Fruit fly (Drosophila melanogaster): ENCODE measurements around the gene CG13856.

Gene CG13856

DNA sequence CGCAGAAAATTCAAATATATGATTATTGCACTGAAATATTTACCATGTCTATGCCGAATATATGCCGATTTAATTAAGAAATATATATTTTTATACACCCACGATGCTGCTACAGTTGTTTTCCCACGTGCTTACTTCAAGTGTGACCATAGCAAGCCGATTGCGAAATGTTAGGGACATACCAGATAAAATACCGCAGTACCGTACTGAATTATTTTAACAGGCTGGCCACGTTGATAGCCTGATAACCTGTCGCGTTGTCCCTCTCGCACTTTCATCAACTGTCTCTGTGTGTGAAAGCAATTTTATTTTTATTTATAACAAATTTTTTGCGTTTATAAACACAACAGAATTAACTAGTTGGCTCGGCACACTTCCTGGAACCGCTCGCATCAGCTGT, 18.5 kb downstream of the CG13856 start, which contains the start of the genes Nop56 and mats (continued):
- TF ChIP-seq CG12659 (GFP tag; optimal IDR thresholded peaks at IDR 0.05) (peak; percentile 72), CG2875 (GFP tag; optimal IDR thresholded peaks at IDR 0.05) (no peak), wek (GFP tag; optimal IDR thresholded peaks at IDR 0.05) (peak; percentile 14), cg (GFP tag; optimal IDR thresholded peaks at IDR 0.05) (peak; percentile 73), nerfin-2 (GFP tag; IDR thresholded peaks at IDR 0.05; ENCODE audit: partially characterized antibody) (no peak), CG12391 (tag; optimal IDR thresholded peaks at IDR 0.05) (peak; percentile 10), B-H2 (GFP tag; optimal IDR thresholded peaks at IDR 0.05) (peak; percentile 63), run (tag; optimal IDR thresholded peaks at IDR 0.05) (no peak), sna (GFP tag; IDR thresholded peaks at IDR 0.05; ENCODE audit: partially characterized antibody) (0 out of 2 replicates have a peak, but pooled peaks have one; percentile 28), MBD-R2 (GFP tag; IDR thresholded peaks at IDR 0.05) (peak; percentile 79), slp2 (GFP tag; optimal IDR thresholded peaks at IDR 0.05) (no peak), sob (GFP tag; IDR thresholded peaks at IDR 0.05) (peak; percentile 10; the same call in 1 of the 2 replicates), CG17385 (GFP tag; optimal IDR thresholded peaks at IDR 0.05) (peak; percentile 2), so (GFP tag; IDR thresholded peaks at IDR 0.05) (0 out of 3 replicates have a peak, but pooled peaks have one; percentile 16)

DNA sequence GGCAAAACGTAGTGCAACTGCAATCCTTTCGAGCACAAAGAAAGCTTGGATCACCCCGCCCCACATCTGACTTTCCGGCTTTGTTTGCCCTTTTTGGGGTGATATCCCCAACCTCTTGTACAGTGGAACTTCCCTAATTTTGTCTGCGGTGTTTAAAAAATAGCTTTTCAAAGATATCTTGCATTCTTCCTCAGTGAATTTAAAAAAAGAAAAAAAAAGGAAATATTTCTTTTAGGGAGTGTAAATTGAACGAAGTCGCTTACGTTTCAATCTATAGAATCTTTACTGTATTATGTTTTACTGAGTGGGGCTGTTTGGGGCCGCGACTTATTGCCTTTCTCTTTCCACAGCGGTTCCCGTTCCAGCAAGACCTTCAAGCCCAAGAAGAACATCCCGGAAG, 19.2 kb downstream of the CG13856 start:
- peak; percentile 17 for TF ChIP-seq Nf-YB (GFP tag; optimal IDR thresholded peaks at IDR 0.05)
- peak; percentile 43; the same call in 1 of the 2 replicates for TF ChIP-seq ara (GFP tag; IDR thresholded peaks at IDR 0.05)
- peak; percentile 43 for TF ChIP-seq Ravus (GFP tag; IDR thresholded peaks at IDR 0.05)
- TF ChIP-seq rib (GFP tag; IDR thresholded peaks at IDR 0.05), result peak; percentile 62; the same call in 1 of the 2 replicates
- no peak for TF ChIP-seq CG10543 (GFP tag; optimal IDR thresholded peaks at IDR 0.05)
- no peak for TF ChIP-seq crol (GFP tag; IDR thresholded peaks at IDR 0.05)
- peak; percentile 54; the same call in 1 of the 2 replicates for TF ChIP-seq CG31224 (GFP tag; IDR thresholded peaks at IDR 0.05)
- peak; percentile 44 for TF ChIP-seq CG12659 (GFP tag; optimal IDR thresholded peaks at IDR 0.05)
- TF ChIP-seq sna (GFP tag; IDR thresholded peaks at IDR 0.05; ENCODE audit: partially characterized antibody), result no peak
- TF ChIP-seq schlank (tag; optimal IDR thresholded peaks at IDR 0.05), result no peak
- peak; percentile 72; the same call in 2 of the 3 replicates for TF ChIP-seq H15 (GFP tag; IDR thresholded peaks at IDR 0.05)
- no peak for TF ChIP-seq MTF-1 (GFP tag; optimal IDR thresholded peaks at IDR 0.05; ENCODE audit: borderline replicate concordance)
- no peak for TF ChIP-seq pita (GFP tag; optimal IDR thresholded peaks at IDR 0.05)
- TF ChIP-seq Eip74EF (GFP tag; optimal IDR thresholded peaks at IDR 0.05), result peak in 1 of 2 experiments; percentile 40
- peak; percentile 50 for TF ChIP-seq bab2 (GFP tag; optimal IDR thresholded peaks at IDR 0.05)
- peak; percentile 78 for TF ChIP-seq Xrp1 (GFP tag; IDR thresholded peaks at IDR 0.05)
- TF ChIP-seq zfh1 (GFP tag; IDR thresholded peaks at IDR 0.05), result peak; percentile 61; the same call in 2 of the 3 replicates
- TF ChIP-seq ase (GFP tag; IDR thresholded peaks at IDR 0.05), result peak; percentile 56; the same call in 1 of the 3 replicates
- TF ChIP-seq CG12155 (GFP tag; optimal IDR thresholded peaks at IDR 0.05), result peak; percentile 61
- TF ChIP-seq Gug (GFP tag; IDR thresholded peaks at IDR 0.05), result peak; percentile 75
- TF ChIP-seq Adf1 (GFP tag; IDR thresholded peaks at IDR 0.05), result peak; percentile 40
- peak; percentile 40 for TF ChIP-seq CG16815 (GFP tag; optimal IDR thresholded peaks at IDR 0.05)
- TF ChIP-seq CG43689 (GFP tag; IDR thresholded peaks at IDR 0.05), result no peak
- TF ChIP-seq CG6791 (GFP tag; IDR thresholded peaks at IDR 0.05; ENCODE audit: partially characterized antibody), result no peak
- no peak for TF ChIP-seq CG2199 (GFP tag; IDR thresholded peaks at IDR 0.05)
- TF ChIP-seq dm (GFP tag; optimal IDR thresholded peaks at IDR 0.05), result no peak
- TF ChIP-seq pum (GFP tag; optimal IDR thresholded peaks at IDR 0.05), result peak; percentile 26
- TF ChIP-seq hkb (optimal IDR thresholded peaks at IDR 0.05), result peak; percentile 43
- TF ChIP-seq hkb (GFP tag; IDR thresholded peaks at IDR 0.05), result peak; percentile 86
- TF ChIP-seq Hmr (GFP tag; optimal IDR thresholded peaks at IDR 0.05), result peak; percentile 56
- TF ChIP-seq usp (GFP tag; optimal IDR thresholded peaks at IDR 0.05), result no peak
- TF ChIP-seq CG1792 (GFP tag; optimal IDR thresholded peaks at IDR 0.05), result peak; percentile 27
- TF ChIP-seq CG7271 (tag; optimal IDR thresholded peaks at IDR 0.05), result no peak
- TF ChIP-seq Antp (GFP tag; optimal IDR thresholded peaks at IDR 0.05), result peak; percentile 56
- no peak for TF ChIP-seq Ets97D (GFP tag; optimal IDR thresholded peaks at IDR 0.05)
- peak; percentile 21 for TF ChIP-seq her (GFP tag; optimal IDR thresholded peaks at IDR 0.05)
- no peak for TF ChIP-seq Dip2 (GFP tag; IDR thresholded peaks at IDR 0.05)
- TF ChIP-seq Sry-β (GFP tag; optimal IDR thresholded peaks at IDR 0.05), result no peak
